Worm (Caenorhabditis elegans) whole organism, L4 larva: ENCODE measurements around the gene basl-1.
A peak's percentile ranks its signal among the peaks of the same experiment; 100 is the strongest.
"Not testable (repeated sequence)": the region's sequence is repeated elsewhere in the genome, so short reads cannot be mapped to it uniquely, and the experiment has no call there.

Experiments used
- F10B5.3 ChIP-seq: sonication (generic microtip); optimal IDR thresholded peaks from 2 replicates; lab custom pipeline; 2016; ENCODE audit warnings: mild to moderate bottlenecking, missing genetic modification characterization, missing compliant biosample characterization
- ceh-28 ChIP-seq: fragments of 150-350 bp; optimal IDR thresholded peaks from 2 replicates; lab custom pipeline; 2014; ENCODE audit warnings: missing biosample characterization, missing genetic modification reagents, missing genetic modification characterization
- dve-1 ChIP-seq: sonication (generic microtip); optimal IDR thresholded peaks from 2 replicates; lab custom pipeline; 2017; ENCODE audit warnings: antibody characterized with exemption, mild to moderate bottlenecking, missing genetic modification characterization, missing compliant biosample characterization; ENCODE audit not compliant: insufficient read depth
- lin-13 ChIP-seq: fragments of 150-350 bp; optimal IDR thresholded peaks from 2 replicates; lab custom pipeline; 2014; ENCODE audit warnings: missing biosample characterization, missing genetic modification reagents, missing genetic modification characterization
- mxl-3 ChIP-seq: fragments of 200-800 bp; sonication (Bioruptor generic); optimal IDR thresholded peaks from 2 replicates; lab custom pipeline; 2018; ENCODE audit warnings: mild to moderate bottlenecking, missing genetic modification characterization, missing compliant biosample characterization
- nhr-10 ChIP-seq: fragments of 150-350 bp; optimal IDR thresholded peaks from 2 replicates; lab custom pipeline; 2014; ENCODE audit warnings: missing biosample characterization, missing genetic modification characterization
- nhr-28 ChIP-seq: fragments of 150-350 bp; optimal IDR thresholded peaks from 2 replicates; lab custom pipeline; 2014; ENCODE audit warnings: missing biosample characterization, missing genetic modification characterization
- nhr-77 ChIP-seq: fragments of 150-350 bp; optimal IDR thresholded peaks from 2 replicates; lab custom pipeline; 2014; ENCODE audit warnings: missing biosample characterization, missing genetic modification characterization
- vab-7 ChIP-seq: fragments of 200-800 bp; sonication (Bioruptor generic); IDR thresholded peaks from 2 replicates; pipeline ENCODE4 v1.3.6; 2022; ENCODE audit warnings: missing genetic modification reagents, missing genetic modification characterization, missing compliant biosample characterization

ce11 chrIII:5637297-5637876 lies 22.6 kb downstream of the basl-1 start:
- not testable (repeated sequence) for TF ChIP-seq mxl-3 (GFP tag; lab: Kevin White, UChicago); nhr-77 (tag; lab: Kevin White, UChicago); lin-13; dve-1 (tag; lab: Kevin White, UChicago); nhr-28 (tag; lab: Kevin White, UChicago); F10B5.3; ceh-28 (tag; lab: Kevin White, UChicago); nhr-10 (tag; lab: Kevin White, UChicago)
- TF ChIP-seq vab-7 (GFP tag; lab: Robert Waterston, UW) = peak; percentile 40; the same call in 1 of the 2 replicates
